Worm (Caenorhabditis elegans): ENCODE measurements around the gene C15H9.4.

DNA sequence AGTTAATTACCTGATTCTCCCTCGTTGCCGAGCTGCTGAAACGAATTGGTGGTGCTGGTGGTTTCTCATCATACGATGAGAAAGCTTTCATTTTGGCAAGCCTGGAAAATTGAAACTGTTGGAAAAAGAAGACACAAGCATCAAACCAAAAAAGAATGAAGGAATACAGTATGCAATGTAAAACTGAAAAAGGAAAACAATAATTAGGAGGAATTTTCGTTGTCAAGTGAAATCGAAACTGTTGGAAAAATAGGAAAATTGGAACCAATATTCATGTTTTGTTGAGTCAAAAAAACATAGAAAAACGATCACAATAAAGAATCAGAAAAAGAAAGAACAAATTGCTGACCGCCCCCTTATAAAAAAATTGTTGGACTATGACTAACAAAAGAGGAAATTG lies 48.9 kb upstream of the C15H9.4 start, which contains the start of gene pak-1:
- TF ChIP-seq egl-27 (tag; optimal IDR thresholded peaks at IDR 0.05) = no peak
- no peak for TF ChIP-seq nhr-237 (tag; optimal IDR thresholded peaks at IDR 0.05)
- no peak for TF ChIP-seq aly-2 (tag; optimal IDR thresholded peaks at IDR 0.05)
- TF ChIP-seq skn-1 (tag; optimal IDR thresholded peaks at IDR 0.05) = no peak
- TF ChIP-seq nhr-11 (tag; optimal IDR thresholded peaks at IDR 0.05) = no peak
- TF ChIP-seq snpc-4 (tag; optimal IDR thresholded peaks at IDR 0.05) = no peak
- TF ChIP-seq eor-1 (tag; optimal IDR thresholded peaks at IDR 0.05) = no peak
